Fruit fly (Drosophila melanogaster) whole organism, adult: ENCODE results near the gene CG18545.
"Not testable (repeated sequence)": the region's sequence is repeated elsewhere in the genome, so short reads cannot be mapped to it uniquely, and the experiment has no call there.

ENCODE experiments used
- CG11617 ChIP-seq: fragments of 200-800 bp; sonication (Bioruptor generic); optimal IDR thresholded peaks from 2 replicates; lab custom pipeline; 2017; ENCODE audit warnings: mild to moderate bottlenecking, missing biosample characterization, missing genetic modification reagents, missing genetic modification characterization
- CG12768 ChIP-seq: fragments of 200-800 bp; sonication (Bioruptor generic); optimal IDR thresholded peaks from 2 replicates; lab custom pipeline; 2017; ENCODE audit warnings: missing biosample characterization, missing genetic modification characterization, mild to moderate bottlenecking, moderate library complexity, missing genetic modification reagents
- CG14711 ChIP-seq: fragments of 200-800 bp; sonication (Bioruptor generic); optimal IDR thresholded peaks from 2 replicates; lab custom pipeline; 2018; ENCODE audit warnings: missing biosample characterization, mild to moderate bottlenecking, missing genetic modification characterization, moderate library complexity
- CG1620 ChIP-seq: fragments of 200-800 bp; sonication (Bioruptor generic); optimal IDR thresholded peaks from 2 replicates; lab custom pipeline; 2016; ENCODE audit warnings: missing biosample characterization, missing genetic modification characterization
- CG33017 ChIP-seq: fragments of 200-800 bp; sonication (Bioruptor generic); optimal IDR thresholded peaks from 2 replicates; lab custom pipeline; 2018; ENCODE audit warnings: missing biosample characterization, mild to moderate bottlenecking, missing genetic modification characterization, moderate library complexity
- CG5204 ChIP-seq: fragments of 200-800 bp; sonication (Bioruptor generic); optimal IDR thresholded peaks from 2 replicates; lab custom pipeline; 2016; ENCODE audit warnings: missing biosample characterization, missing genetic modification characterization
- CG7045 ChIP-seq: fragments of 200-800 bp; sonication (Bioruptor generic); optimal IDR thresholded peaks from 2 replicates; lab custom pipeline; 2017; ENCODE audit warnings: missing biosample characterization, mild to moderate bottlenecking, missing genetic modification characterization
- CG7101 ChIP-seq: fragments of 200-800 bp; sonication (Bioruptor generic); optimal IDR thresholded peaks from 2 replicates; lab custom pipeline; 2018; ENCODE audit warnings: missing biosample characterization, mild to moderate bottlenecking, missing genetic modification characterization, moderate library complexity
- Clk ChIP-seq: fragments of 200-800 bp; sonication (Bioruptor generic); optimal IDR thresholded peaks from 2 replicates; lab custom pipeline; 2017; ENCODE audit warnings: missing biosample characterization, missing genetic modification characterization
- Crg-1 ChIP-seq: fragments of 200-800 bp; sonication (Bioruptor generic); optimal IDR thresholded peaks from 2 replicates; lab custom pipeline; 2016; ENCODE audit warnings: missing biosample characterization, missing genetic modification characterization
- Hr96 ChIP-seq: fragments of 200-800 bp; sonication (Bioruptor generic); optimal IDR thresholded peaks from 2 replicates; lab custom pipeline; 2016; ENCODE audit warnings: missing biosample characterization, missing genetic modification characterization
- Mnt ChIP-seq: fragments of 200-800 bp; sonication (Bioruptor generic); optimal IDR thresholded peaks from 2 replicates; lab custom pipeline; 2016; ENCODE audit warnings: missing biosample characterization, mild to moderate bottlenecking, missing genetic modification characterization
- bab1 ChIP-seq: fragments of 200-800 bp; sonication (Bioruptor generic); optimal IDR thresholded peaks from 3 replicates; lab custom pipeline; 2019; ENCODE audit warnings: missing biosample characterization, mild to moderate bottlenecking, missing genetic modification characterization, moderate library complexity
- cic ChIP-seq: fragments of 200-800 bp; sonication (Bioruptor generic); optimal IDR thresholded peaks from 2 replicates; lab custom pipeline; 2017; ENCODE audit warnings: missing biosample characterization, mild to moderate bottlenecking, missing genetic modification characterization, moderate library complexity
- cnc ChIP-seq, 2 experiments: fragments of >200 bp; optimal IDR thresholded peaks; 2 replicates each; lab custom pipeline; 2017
- kay ChIP-seq: fragments of 200-800 bp; sonication (Bioruptor generic); peaks from one replicate; lab custom pipeline; 2016; ENCODE audit warnings: missing biosample characterization, missing genetic modification characterization, borderline replicate concordance
- ovo ChIP-seq: fragments of 200-800 bp; sonication (Bioruptor generic); optimal IDR thresholded peaks from 2 replicates; lab custom pipeline; 2016; ENCODE audit warnings: missing biosample characterization, missing genetic modification characterization
- pad ChIP-seq: fragments of 200-800 bp; sonication (Bioruptor generic); optimal IDR thresholded peaks from 3 replicates; lab custom pipeline; 2017; ENCODE audit warnings: missing biosample characterization, missing genetic modification characterization, mild to moderate bottlenecking, moderate library complexity, missing genetic modification reagents
- tj ChIP-seq: fragments of 200-800 bp; sonication (Bioruptor generic); optimal IDR thresholded peaks from 3 replicates; lab custom pipeline; 2017; ENCODE audit warnings: missing biosample characterization, mild to moderate bottlenecking, missing genetic modification characterization, moderate library complexity
- toe ChIP-seq: fragments of 200-800 bp; sonication (Bioruptor generic); optimal IDR thresholded peaks from 2 replicates; lab custom pipeline; 2016; ENCODE audit warnings: missing biosample characterization, missing genetic modification characterization

CG18545 gene

DNA sequence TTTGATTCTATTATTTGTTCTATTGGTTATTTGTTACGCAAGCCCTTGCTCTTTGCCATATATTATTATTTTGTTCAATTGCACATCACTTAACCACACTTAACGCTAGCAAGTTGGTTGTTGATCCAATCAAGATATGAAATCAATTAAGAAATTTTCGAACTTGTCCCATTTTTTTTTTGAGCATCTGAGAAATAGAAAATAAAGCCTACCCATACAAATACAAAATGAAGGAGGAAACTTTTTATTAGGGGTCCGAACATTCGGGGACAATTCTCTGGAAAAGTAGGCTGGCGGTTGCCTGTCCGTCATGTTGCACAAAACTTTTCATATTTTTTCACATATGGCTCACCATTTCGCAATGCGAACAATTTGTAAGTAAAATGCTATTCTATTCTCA is at the start of gene CG18545:
Gene CG18545 (plus strand): TSS at position 301 of the 400 bp plus-strand sequence.
- not testable (repeated sequence) for TF ChIP-seq CG11617, bab1, Mnt (GFP tag; lab: Kevin White, UChicago)

DNA sequence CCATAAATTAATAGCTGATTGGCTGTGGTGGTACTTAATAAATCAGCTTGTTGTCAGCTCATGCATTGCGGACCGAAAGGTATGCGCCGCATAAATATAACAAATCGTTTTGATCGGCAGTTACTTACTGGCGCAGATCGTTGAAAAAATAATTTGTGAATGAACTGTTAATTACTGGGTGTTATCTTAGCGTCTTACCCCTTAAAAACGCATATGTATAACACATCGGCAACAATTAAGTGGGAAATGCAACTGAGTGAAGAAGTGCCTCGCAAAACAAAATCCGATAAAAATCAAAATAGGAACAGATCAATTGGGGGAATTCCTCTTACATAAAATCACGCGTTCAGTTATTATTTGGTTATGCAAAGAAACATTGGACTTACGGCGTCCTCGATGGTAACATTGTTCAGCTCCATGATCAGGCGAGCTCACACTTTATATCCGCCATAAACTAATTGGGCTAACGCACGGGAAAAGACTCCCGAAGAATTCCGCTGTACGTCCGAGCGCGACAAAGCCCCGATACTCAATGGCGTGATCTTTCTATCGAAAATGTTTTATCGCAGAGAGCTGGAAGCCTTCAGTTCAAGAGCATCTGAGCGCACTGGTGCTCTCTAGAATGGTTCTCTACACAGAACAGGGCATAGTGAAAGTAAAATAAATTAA is 29.5 kb upstream of the CG18545 start, which contains the start of gene CG6293:
Gene CG6293 (minus strand): TSS at position 538 of the 669 bp plus-strand sequence.
- TF ChIP-seq tj (GFP tag; lab: Kevin White, UChicago) (no peak), CG7101 (peak; percentile 3), CG12768 (GFP tag; lab: Kevin White, UChicago) (peak; percentile 57), Clk (GFP tag; lab: Kevin White, UChicago) (no peak), Crg-1 (GFP tag; lab: Kevin White, UChicago) (peak; percentile 19), cnc (optimal IDR thresholded peaks at IDR 0.05; lab: Kevin White, UChicago) (no peak), ovo (no peak), Hr96 (peak; percentile 51), CG33017 (tag; lab: Kevin White, UChicago) (peak; percentile 9), kay (GFP tag; lab: Kevin White, UChicago) (no peak), pad (GFP tag; lab: Kevin White, UChicago) (peak; percentile 92), toe (GFP tag; lab: Kevin White, UChicago) (no peak), CG1620 (GFP tag; lab: Kevin White, UChicago) (peak; percentile 47), CG11617 (GFP tag; lab: Kevin White, UChicago) (peak; percentile 41), CG7045 (GFP tag; lab: Kevin White, UChicago) (no peak), bab1 (GFP tag; lab: Kevin White, UChicago) (no peak), cic (GFP tag; lab: Kevin White, UChicago) (no peak), CG14711 (tag; lab: Kevin White, UChicago) (no peak), CG5204 (no peak), Mnt (GFP tag; lab: Kevin White, UChicago) (no peak)

DNA sequence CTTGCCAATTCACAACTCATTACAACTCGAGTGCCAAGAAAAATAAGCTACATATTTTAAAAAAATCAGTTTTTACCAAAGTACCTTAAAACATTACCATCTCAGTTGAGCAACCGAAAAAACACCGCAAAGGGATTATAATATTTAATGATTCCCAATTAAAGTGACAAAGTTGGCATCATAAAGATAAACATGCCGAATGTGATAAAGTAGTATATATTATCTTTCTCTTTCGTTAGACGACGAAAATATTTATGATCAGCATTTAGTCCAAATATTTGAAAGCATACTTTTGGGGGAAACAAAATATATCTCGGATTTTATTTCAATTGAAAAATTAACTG is 29.0 kb upstream of the CG18545 start:
- TF ChIP-seq CG7045 (GFP tag; lab: Kevin White, UChicago): peak; percentile 41
- TF ChIP-seq toe (GFP tag; lab: Kevin White, UChicago): no peak
- TF ChIP-seq kay (GFP tag; lab: Kevin White, UChicago): no peak
- TF ChIP-seq CG11617 (GFP tag; lab: Kevin White, UChicago): peak; percentile 20
- TF ChIP-seq CG33017 (tag; lab: Kevin White, UChicago): no peak
- TF ChIP-seq Clk (GFP tag; lab: Kevin White, UChicago): no peak
- peak; percentile 60 for TF ChIP-seq tj (GFP tag; lab: Kevin White, UChicago)
- TF ChIP-seq Mnt (GFP tag; lab: Kevin White, UChicago): no peak
- no peak for TF ChIP-seq CG7101
- TF ChIP-seq CG14711 (tag; lab: Kevin White, UChicago): peak; percentile 38
- TF ChIP-seq cnc (optimal IDR thresholded peaks at IDR 0.05; lab: Kevin White, UChicago): no peak

DNA sequence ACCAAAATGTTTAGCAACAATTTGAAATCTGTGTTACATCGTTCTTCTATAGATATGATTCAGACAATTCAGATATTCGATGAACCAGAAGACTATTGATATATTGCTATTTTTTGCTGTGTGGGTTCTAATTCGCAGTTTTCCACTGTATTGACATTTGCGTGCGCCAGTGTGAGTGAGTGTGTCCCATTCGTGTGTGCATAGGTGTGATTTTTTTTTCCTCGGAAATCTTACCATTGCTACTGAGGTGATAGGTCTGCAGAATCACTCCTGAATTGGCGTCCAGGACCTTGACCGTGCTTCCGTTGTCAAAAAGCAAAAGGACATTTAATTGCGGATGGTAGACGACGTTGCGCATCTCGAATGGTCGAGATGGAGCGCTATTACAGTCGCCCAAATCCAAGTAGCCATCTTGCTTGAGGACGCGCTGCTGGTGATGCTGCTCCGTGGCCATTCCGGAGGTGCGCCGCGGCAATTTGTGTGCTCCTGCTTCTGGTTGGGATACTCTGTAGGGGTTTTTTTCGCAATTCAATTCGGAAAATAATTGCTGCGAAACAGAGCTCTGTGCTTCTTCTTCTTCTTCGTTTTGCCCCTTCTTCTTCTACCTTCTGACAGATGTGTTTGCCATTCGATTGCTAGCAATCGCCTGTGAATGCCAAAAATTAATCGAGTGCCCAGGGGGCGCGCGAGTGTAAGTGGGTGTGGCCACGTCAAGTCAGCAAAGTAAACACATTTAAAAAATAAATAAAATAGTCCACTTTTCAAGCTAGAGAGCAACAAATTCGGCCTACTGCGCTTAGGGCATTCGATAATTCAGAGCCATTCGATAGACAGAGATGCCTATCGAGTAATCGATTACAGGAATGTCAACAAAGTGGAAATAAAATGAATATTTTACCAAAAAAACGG is 9.8 kb upstream of the CG18545 start, which contains the start of the genes Bruce and CG12818:
Gene Bruce (minus strand): TSS at position 620 of the 909 bp plus-strand sequence.
Gene CG12818 (plus strand): TSS at position 848 of the 909 bp plus-strand sequence.
- TF ChIP-seq CG33017 (tag; lab: Kevin White, UChicago): no peak
- no peak for TF ChIP-seq CG5204
- TF ChIP-seq ovo: no peak
- no peak for TF ChIP-seq Clk (GFP tag; lab: Kevin White, UChicago)
- TF ChIP-seq CG7045 (GFP tag; lab: Kevin White, UChicago): peak; percentile 44
- peak; percentile 40 for TF ChIP-seq tj (GFP tag; lab: Kevin White, UChicago)
- no peak for TF ChIP-seq CG14711 (tag; lab: Kevin White, UChicago)
- peak; percentile 36 for TF ChIP-seq CG12768 (GFP tag; lab: Kevin White, UChicago)
- peak; percentile 29 for TF ChIP-seq pad (GFP tag; lab: Kevin White, UChicago)
- TF ChIP-seq cnc (optimal IDR thresholded peaks at IDR 0.05; lab: Kevin White, UChicago): no peak
- peak; percentile 20 for TF ChIP-seq Crg-1 (GFP tag; lab: Kevin White, UChicago)
- peak; percentile 11 for TF ChIP-seq CG11617 (GFP tag; lab: Kevin White, UChicago)
- no peak for TF ChIP-seq bab1 (GFP tag; lab: Kevin White, UChicago)
- TF ChIP-seq cic (GFP tag; lab: Kevin White, UChicago): no peak
- TF ChIP-seq Mnt (GFP tag; lab: Kevin White, UChicago): peak; percentile 34
- TF ChIP-seq kay (GFP tag; lab: Kevin White, UChicago): no peak
- peak; percentile 20 for TF ChIP-seq CG7101
- TF ChIP-seq Hr96: no peak
- no peak for TF ChIP-seq toe (GFP tag; lab: Kevin White, UChicago)
- no peak for TF ChIP-seq CG1620 (GFP tag; lab: Kevin White, UChicago)

DNA sequence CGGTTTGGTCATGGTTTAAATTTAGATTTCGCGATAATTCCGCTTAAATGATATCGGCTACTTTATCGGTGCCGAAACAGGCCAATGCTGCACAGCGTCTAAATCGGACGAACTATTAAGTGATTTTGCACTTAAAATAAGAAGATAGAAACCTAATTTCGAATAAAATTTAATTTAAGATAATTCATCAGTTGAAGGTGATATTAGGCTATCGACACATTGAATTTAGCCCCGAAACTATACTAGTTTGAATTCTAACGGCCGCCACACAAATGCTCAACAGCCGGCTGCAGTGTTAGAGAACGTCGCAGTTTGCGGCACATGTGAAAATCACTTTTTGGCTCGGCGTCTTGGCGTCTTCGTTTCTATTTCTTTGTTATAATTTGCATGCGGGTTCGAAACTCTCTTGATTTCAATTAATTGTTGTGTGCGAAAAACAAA is 7.9 kb upstream of the CG18545 start, which contains the start of gene sle:
Gene sle (plus strand): TSS at position 293 of the 441 bp plus-strand sequence.
- peak; percentile 87 for TF ChIP-seq Mnt (GFP tag; lab: Kevin White, UChicago)
- no peak for TF ChIP-seq kay (GFP tag; lab: Kevin White, UChicago)
- TF ChIP-seq pad (GFP tag; lab: Kevin White, UChicago): peak; percentile 82
- TF ChIP-seq CG5204: no peak
- peak; percentile 84 for TF ChIP-seq ovo
- TF ChIP-seq Crg-1 (GFP tag; lab: Kevin White, UChicago): peak; percentile 93
- TF ChIP-seq CG12768 (GFP tag; lab: Kevin White, UChicago): peak; percentile 77
- peak; percentile 81 for TF ChIP-seq CG7101
- TF ChIP-seq CG7045 (GFP tag; lab: Kevin White, UChicago): peak; percentile 79
- no peak for TF ChIP-seq tj (GFP tag; lab: Kevin White, UChicago)
- TF ChIP-seq CG11617 (GFP tag; lab: Kevin White, UChicago): peak; percentile 67
- peak; percentile 85 for TF ChIP-seq Hr96
- TF ChIP-seq Clk (GFP tag; lab: Kevin White, UChicago): peak; percentile 51
- TF ChIP-seq bab1 (GFP tag; lab: Kevin White, UChicago): peak; percentile 56
- TF ChIP-seq cnc (optimal IDR thresholded peaks at IDR 0.05; lab: Kevin White, UChicago): no peak
- TF ChIP-seq CG33017 (tag; lab: Kevin White, UChicago): peak; percentile 63
- TF ChIP-seq cic (GFP tag; lab: Kevin White, UChicago): peak; percentile 61
- TF ChIP-seq toe (GFP tag; lab: Kevin White, UChicago): no peak
- TF ChIP-seq CG14711 (tag; lab: Kevin White, UChicago): peak; percentile 63
- peak; percentile 88 for TF ChIP-seq CG1620 (GFP tag; lab: Kevin White, UChicago)
